Worm (Caenorhabditis elegans): ENCODE results near the gene C08B6.2.

C08B6.2 gene

DNA sequence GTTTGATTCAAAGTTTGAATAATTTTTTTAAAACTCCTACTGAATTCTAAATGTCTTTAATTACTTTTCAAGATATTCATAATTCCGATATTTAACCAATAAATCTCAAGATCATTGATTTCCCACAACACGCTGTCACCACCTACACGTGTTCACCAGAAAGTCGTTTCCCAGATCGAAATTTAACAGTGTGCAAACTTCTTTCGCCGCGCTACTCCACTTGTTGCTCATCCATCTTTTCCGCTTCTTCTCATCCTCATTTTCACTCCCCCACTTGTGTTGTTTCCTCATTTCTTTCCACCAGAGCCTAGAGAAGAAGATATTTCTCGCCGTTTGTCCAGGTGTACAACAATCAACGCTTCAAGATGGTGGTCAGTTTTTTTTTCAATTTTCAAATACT lies 40.1 kb downstream of the C08B6.2 start, which contains the start of gene C51E3.9:
Gene C51E3.9 (plus strand): TSS at position 301 of the 400 bp plus-strand sequence.
- TF ChIP-seq dpl-1 (GFP tag; optimal IDR thresholded peaks at IDR 0.05): no peak
- no peak for TF ChIP-seq nhr-12 (tag; optimal IDR thresholded peaks at IDR 0.05)
- TF ChIP-seq ztf-4 (tag; optimal IDR thresholded peaks at IDR 0.05): no peak
- TF ChIP-seq nhr-71 (tag; optimal IDR thresholded peaks at IDR 0.05): peak; percentile 31
- TF ChIP-seq lin-14 (GFP tag; optimal IDR thresholded peaks at IDR 0.05): peak; percentile 61
- no peak for TF ChIP-seq mep-1 (tag; optimal IDR thresholded peaks at IDR 0.05)
- no peak for TF ChIP-seq lin-15B (tag; optimal IDR thresholded peaks at IDR 0.05)
- TF ChIP-seq grh-1 (GFP tag; IDR thresholded peaks at IDR 0.05): no peak
- TF ChIP-seq nhr-84 (tag; optimal IDR thresholded peaks at IDR 0.05): no peak
- TF ChIP-seq egl-27 (tag; optimal IDR thresholded peaks at IDR 0.05): no peak
- peak; percentile 40 for TF ChIP-seq rnt-1 (tag; optimal IDR thresholded peaks at IDR 0.05)
- TF ChIP-seq fos-1 (tag; optimal IDR thresholded peaks at IDR 0.05): no peak

DNA sequence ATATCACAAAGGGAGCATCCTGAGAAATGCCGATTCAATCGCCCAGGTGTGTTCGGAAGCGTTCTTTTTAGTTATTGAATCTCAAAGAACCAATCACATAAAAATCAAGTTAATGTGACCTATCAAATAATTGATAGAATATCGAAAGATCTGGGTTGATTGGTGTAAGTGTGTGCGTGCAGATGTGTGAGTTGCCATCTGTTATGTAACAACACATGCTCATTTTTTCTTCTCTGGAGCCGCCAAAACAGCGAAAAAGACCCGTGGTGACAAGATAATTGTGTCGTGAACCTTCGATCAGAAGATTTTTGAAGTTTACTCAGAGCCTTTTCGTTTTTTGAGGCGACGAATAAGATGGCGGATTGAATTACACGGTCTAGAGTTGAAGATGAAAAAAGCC lies 41.3 kb downstream of the C08B6.2 start:
- TF ChIP-seq lsy-2 (tag; optimal IDR thresholded peaks at IDR 0.05): peak in 1 of 2 experiments; percentile 42
- TF ChIP-seq ztf-4 (tag; optimal IDR thresholded peaks at IDR 0.05): peak; percentile 15
- TF ChIP-seq fos-1 (tag; optimal IDR thresholded peaks at IDR 0.05): no peak
- TF ChIP-seq grh-1 (GFP tag; IDR thresholded peaks at IDR 0.05): no peak
- TF ChIP-seq nhr-76 (tag; optimal IDR thresholded peaks at IDR 0.05): no peak
- TF ChIP-seq snu-23 (GFP tag; optimal IDR thresholded peaks at IDR 0.05): peak; percentile 9
- peak; percentile 31; the same call in 1 of the 2 replicates for TF ChIP-seq nhr-19 (GFP tag; conservative IDR thresholded peaks at IDR 0.05)
- TF ChIP-seq nhr-20 (tag; optimal IDR thresholded peaks at IDR 0.05): peak; percentile 14
- TF ChIP-seq swsn-7 (tag; optimal IDR thresholded peaks at IDR 0.05): peak; percentile 8
- TF ChIP-seq nhr-71 (tag; optimal IDR thresholded peaks at IDR 0.05): peak; percentile 71
- TF ChIP-seq lin-14 (GFP tag; optimal IDR thresholded peaks at IDR 0.05): peak; percentile 64
- peak; percentile 49 for TF ChIP-seq rnt-1 (tag; optimal IDR thresholded peaks at IDR 0.05)
- TF ChIP-seq unc-130 (tag; optimal IDR thresholded peaks at IDR 0.05): peak; percentile 38

DNA sequence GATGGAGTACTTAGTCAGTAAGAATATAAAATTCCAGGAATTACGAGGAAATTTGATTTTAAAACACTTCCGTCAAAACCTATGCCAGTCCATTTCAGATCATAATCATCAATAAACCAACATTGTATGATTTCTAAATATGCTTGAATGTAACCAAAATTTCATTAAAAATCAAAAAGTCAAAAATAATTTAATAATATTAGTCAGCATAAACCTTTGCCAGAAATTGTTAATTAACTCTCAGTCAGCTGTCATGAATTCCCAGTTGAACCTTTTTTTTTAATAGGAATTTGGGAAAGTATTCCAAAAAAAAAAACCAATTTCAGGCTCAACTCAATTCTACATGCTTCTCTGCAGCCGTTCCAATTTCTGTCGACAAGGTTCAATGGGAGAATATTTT lies 42.8 kb downstream of the C08B6.2 start, which contains the start of gene srsx-26:
Gene srsx-26 (plus strand): TSS at position 301 of the 400 bp plus-strand sequence.
- TF ChIP-seq aly-2 (tag; optimal IDR thresholded peaks at IDR 0.05): no peak
- TF ChIP-seq elt-3 (tag; optimal IDR thresholded peaks at IDR 0.05): no peak
- no peak for TF ChIP-seq nhr-28 (tag; optimal IDR thresholded peaks at IDR 0.05)
- TF ChIP-seq F16B12.6 (tag; optimal IDR thresholded peaks at IDR 0.05): no peak
- no peak for TF ChIP-seq isw-1 (GFP tag; IDR thresholded peaks at IDR 0.05)
- no peak for TF ChIP-seq mep-1 (tag; optimal IDR thresholded peaks at IDR 0.05)
- TF ChIP-seq ceh-8 (GFP tag; optimal IDR thresholded peaks at IDR 0.05): peak; percentile 51
- TF ChIP-seq lir-3 (tag; optimal IDR thresholded peaks at IDR 0.05; ENCODE audit: poor library complexity): no peak
- TF ChIP-seq aha-1 (tag; optimal IDR thresholded peaks at IDR 0.05): no peak
- no peak for TF ChIP-seq ama-1 (optimal IDR thresholded peaks at IDR 0.05)
- TF ChIP-seq blmp-1 (tag; optimal IDR thresholded peaks at IDR 0.05): no peak
- no peak for TF ChIP-seq sptf-1 (tag; optimal IDR thresholded peaks at IDR 0.05)
- TF ChIP-seq mef-2 (tag; optimal IDR thresholded peaks at IDR 0.05): no peak
- peak; percentile 37 for TF ChIP-seq nhr-47 (tag; optimal IDR thresholded peaks at IDR 0.05)
- no peak for TF ChIP-seq nhr-84 (tag; optimal IDR thresholded peaks at IDR 0.05)
- no peak for TF ChIP-seq nhr-77 (tag; optimal IDR thresholded peaks at IDR 0.05)
- TF ChIP-seq rnt-1 (tag; optimal IDR thresholded peaks at IDR 0.05): no peak
- TF ChIP-seq pag-3 (tag; optimal IDR thresholded peaks at IDR 0.05; ENCODE audit: borderline replicate concordance, insufficient read depth): no peak
- TF ChIP-seq grh-1 (GFP tag; IDR thresholded peaks at IDR 0.05): no peak
- TF ChIP-seq nhr-71 (tag; optimal IDR thresholded peaks at IDR 0.05): peak; percentile 30
- no peak for TF ChIP-seq lin-35 (GFP tag; optimal IDR thresholded peaks at IDR 0.05)
- no peak for TF ChIP-seq ceh-88 (GFP tag; IDR thresholded peaks at IDR 0.05)
- TF ChIP-seq lin-14 (GFP tag; optimal IDR thresholded peaks at IDR 0.05): no peak
- TF ChIP-seq nhr-85 (tag): no peak
- TF ChIP-seq efl-1 (optimal IDR thresholded peaks at IDR 0.05): no peak
- no peak for TF ChIP-seq efl-1 (GFP tag; optimal IDR thresholded peaks at IDR 0.05 in 1 of 2)
- peak; percentile 56 for TF ChIP-seq fkh-8 (tag; optimal IDR thresholded peaks at IDR 0.05)
- TF ChIP-seq unc-98 (GFP tag; IDR thresholded peaks at IDR 0.05): no peak
- TF ChIP-seq alr-1 (tag; optimal IDR thresholded peaks at IDR 0.05; ENCODE audit: borderline replicate concordance): no peak
- TF ChIP-seq C34B4.2 (tag; optimal IDR thresholded peaks at IDR 0.05): no peak
- TF ChIP-seq mab-9 (GFP tag; IDR thresholded peaks at IDR 0.05): no peak
- TF ChIP-seq skn-1 (tag; optimal IDR thresholded peaks at IDR 0.05): no peak
- no peak for TF ChIP-seq swsn-7 (tag; optimal IDR thresholded peaks at IDR 0.05)
- no peak for TF ChIP-seq tbx-2 (tag; optimal IDR thresholded peaks at IDR 0.05)
- no peak for TF ChIP-seq efl-3 (GFP tag; optimal IDR thresholded peaks at IDR 0.05)
- TF ChIP-seq ceh-90 (tag; optimal IDR thresholded peaks at IDR 0.05): peak; percentile 14
- TF ChIP-seq egl-27 (tag; optimal IDR thresholded peaks at IDR 0.05): no peak
- no peak for TF ChIP-seq zip-4 (GFP tag; optimal IDR thresholded peaks at IDR 0.05)

Data from whole organism, L1 larva.